Worm (Caenorhabditis elegans) whole organism, L1 larva: ENCODE data around the gene phb-2.

Experiments
- C34B4.2 ChIP-seq: sonication (generic microtip); optimal IDR thresholded peaks from 2 replicates; lab custom pipeline; 2017; ENCODE audit warnings: mild to moderate bottlenecking, missing genetic modification characterization, missing compliant biosample characterization
- F16B12.6 ChIP-seq: fragments of 150-350 bp; optimal IDR thresholded peaks from 2 replicates; lab custom pipeline; 2014; ENCODE audit warnings: missing biosample characterization, missing genetic modification characterization
- Y116A8C.19 ChIP-seq: sonication (generic microtip); optimal IDR thresholded peaks from 2 replicates; lab custom pipeline; 2016; ENCODE audit warnings: missing compliant biosample characterization, missing genetic modification characterization, borderline replicate concordance
- aha-1 ChIP-seq: fragments of 150-350 bp; optimal IDR thresholded peaks from 2 replicates; lab custom pipeline; 2014; ENCODE audit warnings: missing biosample characterization, missing genetic modification characterization
- ceh-63 ChIP-seq: fragments of 200-800 bp; sonication (Bioruptor generic); optimal IDR thresholded peaks from 2 replicates; lab custom pipeline; 2018; ENCODE audit warnings: mild to moderate bottlenecking, missing genetic modification characterization, missing compliant biosample characterization
- ceh-8 ChIP-seq: fragments of 200-800 bp; sonication (Bioruptor generic); optimal IDR thresholded peaks from 2 replicates; lab custom pipeline; 2018; ENCODE audit warnings: mild to moderate bottlenecking, missing genetic modification characterization, moderate library complexity, missing compliant biosample characterization
- ceh-88 ChIP-seq: fragments of 200-800 bp; sonication (Bioruptor generic); IDR thresholded peaks from 2 replicates; pipeline ENCODE4 v1.3.6; 2022; ENCODE audit warnings: missing genetic modification characterization, missing compliant biosample characterization
- dpl-1 ChIP-seq, 3 experiments: fragments of 150-350 bp in 2 of 3; sonication (generic microtip) in 1 of 3; optimal IDR thresholded peaks; 2 replicates each; lab custom pipeline; 2014 to 2017; ENCODE audit warnings: missing biosample characterization in 3 of 3, missing genetic modification characterization in 3 of 3, missing genetic modification reagents in 3 of 3
- dsc-1 ChIP-seq: sonication (generic microtip); optimal IDR thresholded peaks from 2 replicates; lab custom pipeline; 2016; ENCODE audit warnings: mild to moderate bottlenecking, missing genetic modification characterization, missing compliant biosample characterization
- efl-1 ChIP-seq, 4 experiments: fragments of 150-350 bp; optimal IDR thresholded peaks in 3 of 4; peaks in 1 of 4; 1 replicate in 1 of 4; 2 replicates in 3 of 4; lab custom pipeline; 2014; ENCODE audit warnings: missing biosample characterization in 2 of 4, missing genetic modification characterization in 2 of 4, missing genetic modification reagents in 2 of 4
- efl-3 ChIP-seq: fragments of 200-800 bp; sonication (Bioruptor generic); optimal IDR thresholded peaks from 2 replicates; lab custom pipeline; 2018; ENCODE audit warnings: mild to moderate bottlenecking, missing genetic modification characterization, missing compliant biosample characterization
- egl-13 ChIP-seq: sonication (generic microtip); optimal IDR thresholded peaks from 2 replicates; lab custom pipeline; 2016; ENCODE audit warnings: missing genotype, missing genetic modification reagents, missing genetic modification characterization, missing compliant biosample characterization
- elt-2 ChIP-seq: sonication (generic microtip); optimal IDR thresholded peaks from 2 replicates; lab custom pipeline; 2016; ENCODE audit warnings: missing genetic modification characterization, mild to moderate bottlenecking, inconsistent platforms, missing compliant biosample characterization, missing genetic modification reagents
- elt-3 ChIP-seq, 6 experiments: fragments of 150-350 bp in 1 of 6; sonication (generic microtip); optimal IDR thresholded peaks; 2 replicates each; lab custom pipeline; 2017 to 2018; ENCODE audit warnings: missing biosample characterization in 6 of 6, missing genetic modification characterization in 6 of 6, inconsistent platforms in 1 of 6
- fos-1 ChIP-seq: fragments of 150-350 bp; optimal IDR thresholded peaks from 2 replicates; lab custom pipeline; 2014; ENCODE audit warnings: missing biosample characterization, missing genetic modification characterization
- hlh-17 ChIP-seq: fragments of 200-800 bp; sonication (Bioruptor generic); optimal IDR thresholded peaks from 2 replicates; lab custom pipeline; 2018; ENCODE audit warnings: missing genetic modification characterization, mild to moderate bottlenecking, missing compliant biosample characterization, moderate library complexity, borderline replicate concordance
- hlh-4 ChIP-seq: sonication (generic microtip); optimal IDR thresholded peaks from 2 replicates; lab custom pipeline; 2016; ENCODE audit warnings: mild to moderate bottlenecking, missing genetic modification characterization, missing compliant biosample characterization
- hpl-2 ChIP-seq: fragments of 150-350 bp; optimal IDR thresholded peaks from 2 replicates; lab custom pipeline; 2014; ENCODE audit warnings: missing biosample characterization, missing genetic modification reagents, missing genetic modification characterization
- irx-1 ChIP-seq: sonication (generic microtip); optimal IDR thresholded peaks from 2 replicates; lab custom pipeline; 2016; ENCODE audit warnings: missing genetic modification characterization, missing compliant biosample characterization
- jun-1 ChIP-seq: fragments of 150-350 bp; optimal IDR thresholded peaks from 2 replicates; lab custom pipeline; 2014; ENCODE audit warnings: missing biosample characterization, missing genetic modification reagents, missing genetic modification characterization
- lin-13 ChIP-seq: fragments of 150-350 bp; optimal IDR thresholded peaks from 2 replicates; lab custom pipeline; 2014; ENCODE audit warnings: missing biosample characterization, missing genetic modification reagents, missing genetic modification characterization
- lin-14 ChIP-seq: fragments of 200-800 bp; sonication (Bioruptor generic); optimal IDR thresholded peaks from 2 replicates; lab custom pipeline; 2018; ENCODE audit warnings: mild to moderate bottlenecking, missing genetic modification characterization, moderate library complexity, missing compliant biosample characterization
- lin-15B ChIP-seq: fragments of 150-350 bp; sonication (generic microtip); optimal IDR thresholded peaks from 3 replicates; lab custom pipeline; 2014; ENCODE audit warnings: missing biosample characterization, missing genetic modification characterization
- lin-35 ChIP-seq, 2 experiments: fragments of 150-350 bp; optimal IDR thresholded peaks; 2 replicates each; lab custom pipeline; 2014; ENCODE audit warnings: missing biosample characterization in 2 of 2, missing genetic modification characterization in 2 of 2, missing genetic modification reagents in 2 of 2
- lin-39 ChIP-seq: fragments of 150-350 bp; optimal IDR thresholded peaks from 2 replicates; lab custom pipeline; 2014; ENCODE audit warnings: missing biosample characterization, missing genetic modification reagents, missing genetic modification characterization
- lsy-2 ChIP-seq, 2 experiments: fragments of 150-350 bp; optimal IDR thresholded peaks; 2 replicates each; lab custom pipeline; 2014; ENCODE audit warnings: missing biosample characterization in 2 of 2, missing genetic modification characterization in 2 of 2
- mab-9 ChIP-seq: fragments of 200-800 bp; sonication (Bioruptor generic); IDR thresholded peaks from 2 replicates; pipeline ENCODE4 v1.3.6; 2022; ENCODE audit warnings: missing genetic modification reagents, missing genetic modification characterization, missing compliant biosample characterization
- mdl-1 ChIP-seq, 2 experiments: fragments of 150-350 bp; optimal IDR thresholded peaks; 2 replicates each; lab custom pipeline; 2014 to 2017; ENCODE audit warnings: missing biosample characterization in 2 of 2, missing genetic modification characterization in 2 of 2, inconsistent platforms in 1 of 2
- mef-2 ChIP-seq: fragments of 150-350 bp; optimal IDR thresholded peaks from 2 replicates; lab custom pipeline; 2014; ENCODE audit warnings: missing biosample characterization, missing genetic modification characterization
- mep-1 ChIP-seq: fragments of 150-350 bp; optimal IDR thresholded peaks from 2 replicates; lab custom pipeline; 2014; ENCODE audit warnings: missing biosample characterization, missing genetic modification characterization
- nhr-20 ChIP-seq: sonication (generic microtip); optimal IDR thresholded peaks from 2 replicates; lab custom pipeline; 2016; ENCODE audit warnings: mild to moderate bottlenecking, missing genetic modification characterization, missing compliant biosample characterization
- nhr-76 ChIP-seq: sonication (generic microtip); optimal IDR thresholded peaks from 2 replicates; lab custom pipeline; 2017; ENCODE audit warnings: missing biosample characterization, missing genetic modification characterization
- nhr-84 ChIP-seq: sonication (generic microtip); optimal IDR thresholded peaks from 2 replicates; lab custom pipeline; 2017; ENCODE audit warnings: missing biosample characterization, missing genetic modification characterization
- nhr-90 ChIP-seq: sonication (generic microtip); optimal IDR thresholded peaks from 2 replicates; lab custom pipeline; 2016; ENCODE audit warnings: mild to moderate bottlenecking, missing genetic modification characterization, missing compliant biosample characterization; ENCODE audit not compliant: poor library complexity
- pag-3 ChIP-seq: sonication (generic microtip); optimal IDR thresholded peaks from 2 replicates; lab custom pipeline; 2017; ENCODE audit warnings: missing genetic modification characterization, mild to moderate bottlenecking, missing compliant biosample characterization, antibody characterized with exemption, borderline replicate concordance; ENCODE audit not compliant: insufficient read depth
- pax-3 ChIP-seq: fragments of 200-800 bp; sonication (Bioruptor generic); optimal IDR thresholded peaks from 2 replicates; lab custom pipeline; 2018; ENCODE audit warnings: mild to moderate bottlenecking, missing genetic modification characterization, moderate library complexity, missing compliant biosample characterization
- rnt-1 ChIP-seq: sonication (generic microtip); optimal IDR thresholded peaks from 2 replicates; lab custom pipeline; 2016; ENCODE audit warnings: mild to moderate bottlenecking, missing genetic modification characterization, moderate library complexity, missing compliant biosample characterization
- skn-1 ChIP-seq: fragments of 150-350 bp; optimal IDR thresholded peaks from 2 replicates; lab custom pipeline; 2014; ENCODE audit warnings: missing biosample characterization, missing genetic modification characterization
- snpc-4 ChIP-seq: fragments of 150-350 bp; optimal IDR thresholded peaks from 2 replicates; lab custom pipeline; 2014; ENCODE audit warnings: missing biosample characterization, missing genetic modification characterization
- snu-23 ChIP-seq: sonication (generic microtip); optimal IDR thresholded peaks from 2 replicates; lab custom pipeline; 2016; ENCODE audit warnings: missing genetic modification characterization, missing compliant biosample characterization
- sox-4 ChIP-seq: sonication (generic microtip); optimal IDR thresholded peaks from 2 replicates; lab custom pipeline; 2016; ENCODE audit warnings: missing genetic modification characterization, missing compliant biosample characterization
- sptf-1 ChIP-seq: fragments of 150-350 bp; optimal IDR thresholded peaks from 2 replicates; lab custom pipeline; 2014; ENCODE audit warnings: missing biosample characterization, missing genetic modification characterization
- sup-37 ChIP-seq: fragments of 200-800 bp; sonication (Bioruptor generic); optimal IDR thresholded peaks from 2 replicates; lab custom pipeline; 2018; ENCODE audit warnings: mild to moderate bottlenecking, missing genetic modification characterization, missing compliant biosample characterization
- tbx-2 ChIP-seq: sonication (generic microtip); optimal IDR thresholded peaks from 2 replicates; lab custom pipeline; 2016; ENCODE audit warnings: missing genetic modification characterization, missing compliant biosample characterization
- tlp-1 ChIP-seq: fragments of 150-350 bp; optimal IDR thresholded peaks from 2 replicates; lab custom pipeline; 2014; ENCODE audit warnings: missing biosample characterization, missing genetic modification characterization
- unc-130 ChIP-seq: fragments of 150-350 bp; optimal IDR thresholded peaks from 2 replicates; lab custom pipeline; 2017; ENCODE audit warnings: missing biosample characterization, missing genetic modification characterization, inconsistent platforms
- unc-30 ChIP-seq: sonication (generic microtip); optimal IDR thresholded peaks from 2 replicates; lab custom pipeline; 2017; ENCODE audit warnings: missing biosample characterization, missing genetic modification characterization
- unc-62 ChIP-seq: fragments of 150-350 bp; optimal IDR thresholded peaks from 2 replicates; lab custom pipeline; 2014; ENCODE audit warnings: missing biosample characterization, missing genetic modification reagents, missing genetic modification characterization
- unc-98 ChIP-seq: fragments of 200-800 bp; sonication (Bioruptor generic); IDR thresholded peaks from 2 replicates; pipeline ENCODE4 v1.3.6; 2022; ENCODE audit warnings: missing genetic modification characterization, missing compliant biosample characterization
- xbp-1 ChIP-seq: sonication (generic microtip); optimal IDR thresholded peaks from 2 replicates; lab custom pipeline; 2016; ENCODE audit warnings: missing genetic modification characterization, missing compliant biosample characterization
- zag-1 ChIP-seq: fragments of 150-350 bp; optimal IDR thresholded peaks from 2 replicates; lab custom pipeline; 2014; ENCODE audit warnings: missing biosample characterization, missing genetic modification characterization

phb-2 gene

ce11 chrII:6269805-6270414, 18.7 kb downstream of the phb-2 start, which contains the start of gene F13H8.2:
F13H8.2 (plus strand) TSS chrII:6270364.
- TF ChIP-seq sptf-1 (tag; lab: Kevin White, UChicago) (no peak), ceh-63 (GFP tag; lab: Kevin White, UChicago) (no peak), unc-98 (GFP tag; lab: Robert Waterston, UW) (no peak), jun-1 (tag; lab: Kevin White, UChicago) (peak; percentile 57), nhr-20 (tag; lab: Kevin White, UChicago) (peak; percentile 84), snu-23 (GFP tag; lab: Kevin White, UChicago) (peak; percentile 86), ceh-88 (GFP tag; lab: Robert Waterston, UW) (peak; percentile 81), ceh-8 (GFP tag; lab: Kevin White, UChicago) (peak; percentile 83), C34B4.2 (tag; lab: Kevin White, UChicago) (no peak), hlh-4 (no peak), dsc-1 (tag; lab: Kevin White, UChicago) (peak; percentile 82), mep-1 (tag; lab: Kevin White, UChicago) (peak; percentile 80), elt-2 (tag; lab: Kevin White, UChicago) (peak; percentile 37), tbx-2 (tag; lab: Kevin White, UChicago) (peak; percentile 86), efl-3 (GFP tag; lab: Kevin White, UChicago) (no peak), lin-13 (GFP tag; lab: Kevin White, UChicago) (peak; percentile 56), nhr-76 (no peak), snpc-4 (tag; lab: Kevin White, UChicago) (peak; percentile 44), fos-1 (tag; lab: Kevin White, UChicago) (peak; percentile 51), dpl-1 (GFP tag; optimal IDR thresholded peaks at IDR 0.05; lab: Kevin White, UChicago) (peak; percentile 96 to 98 (median 97)), lin-35 (GFP tag; optimal IDR thresholded peaks at IDR 0.05; lab: Kevin White, UChicago) (peak; percentile 96 to 98), pax-3 (peak; percentile 59), xbp-1 (tag; lab: Kevin White, UChicago) (peak; percentile 75), aha-1 (tag; lab: Kevin White, UChicago) (no peak), unc-130 (peak; percentile 90), hpl-2 (GFP tag; lab: Kevin White, UChicago) (no peak), unc-30 (tag; lab: Kevin White, UChicago) (no peak), F16B12.6 (tag; lab: Kevin White, UChicago) (peak; percentile 98), Y116A8C.19 (tag; lab: Kevin White, UChicago) (no peak), lin-39 (tag; lab: Kevin White, UChicago) (no peak), lsy-2 (tag; optimal IDR thresholded peaks at IDR 0.05; lab: Kevin White, UChicago) (peak; percentile 82 to 90), irx-1 (tag; lab: Kevin White, UChicago) (peak; percentile 58), zag-1 (tag; lab: Kevin White, UChicago) (no peak), mab-9 (GFP tag; lab: Robert Waterston, UW) (peak; percentile 83), sup-37 (GFP tag; lab: Kevin White, UChicago) (no peak), nhr-90 (tag; lab: Kevin White, UChicago) (peak; percentile 77), lin-15B (peak; percentile 70), mdl-1 (tag; optimal IDR thresholded peaks at IDR 0.05; lab: Kevin White, UChicago) (peak in 1 of 2 experiments; percentile 75), tlp-1 (tag; lab: Kevin White, UChicago) (no peak), sox-4 (tag; lab: Kevin White, UChicago) (peak; percentile 25), unc-62 (no peak), skn-1 (tag; lab: Kevin White, UChicago) (peak; percentile 44), efl-1 (optimal IDR thresholded peaks at IDR 0.05; lab: Kevin White, UChicago) (peak; percentile 97 to 99), efl-1 (GFP tag; optimal IDR thresholded peaks at IDR 0.05 in 1 of 2; lab: Kevin White, UChicago) (peak; percentile 98 to 100), nhr-84 (tag; lab: Kevin White, UChicago) (no peak), hlh-17 (no peak), elt-3 (tag; optimal IDR thresholded peaks at IDR 0.05; lab: Kevin White, UChicago) (peak in 2 of 6 experiments; percentile 55), pag-3 (no peak), egl-13 (tag; lab: Kevin White, UChicago) (peak; percentile 81), mef-2 (tag; lab: Kevin White, UChicago) (no peak), rnt-1 (tag; lab: Kevin White, UChicago) (peak; percentile 88), lin-14 (peak; percentile 75)
